Worm (Caenorhabditis elegans) whole organism, young adult: ENCODE data around the gene wrt-3.

Experiments
- B0261.1 ChIP-seq: sonication (generic microtip); optimal IDR thresholded peaks from 2 replicates; lab custom pipeline; 2016; ENCODE audit warnings: mild to moderate bottlenecking, missing genetic modification characterization, moderate library complexity, missing compliant biosample characterization
- F23B12.7 ChIP-seq: sonication (generic microtip); optimal IDR thresholded peaks from 2 replicates; lab custom pipeline; 2017; ENCODE audit warnings: missing genetic modification characterization, mild to moderate bottlenecking, missing compliant biosample characterization, antibody characterized with exemption, moderate library complexity; ENCODE audit not compliant: insufficient read depth
- Y67H2A.10 ChIP-seq: fragments of 200-800 bp; sonication (Bioruptor generic); conservative IDR thresholded peaks from 2 replicates; pipeline ENCODE4 v1.3.6; 2022; ENCODE audit warnings: missing genetic modification reagents, missing genetic modification characterization, missing compliant biosample characterization
- ccch-3 ChIP-seq: fragments of 200-800 bp; sonication (Bioruptor generic); optimal IDR thresholded peaks from 2 replicates; lab custom pipeline; 2018; ENCODE audit warnings: mild to moderate bottlenecking, missing genetic modification characterization, missing compliant biosample characterization
- nhr-90 ChIP-seq: sonication (generic microtip); optimal IDR thresholded peaks from 2 replicates; lab custom pipeline; 2016; ENCODE audit warnings: missing genotype, mild to moderate bottlenecking, missing genetic modification characterization, missing compliant biosample characterization
- sdz-38 ChIP-seq: sonication (generic microtip); optimal IDR thresholded peaks from 2 replicates; lab custom pipeline; 2016; ENCODE audit warnings: missing genotype, missing genetic modification characterization, missing compliant biosample characterization
- sea-2 ChIP-seq: fragments of 200-800 bp; sonication (Bioruptor generic); IDR thresholded peaks from 2 replicates; pipeline ENCODE4 v1.3.6; 2022; ENCODE audit warnings: missing genetic modification characterization, missing compliant biosample characterization
- xnd-1 ChIP-seq: sonication (generic microtip); optimal IDR thresholded peaks from 2 replicates; lab custom pipeline; 2016; ENCODE audit warnings: missing genotype, missing genetic modification reagents, missing genetic modification characterization, missing compliant biosample characterization
- zfh-2 ChIP-seq: fragments of 200-800 bp; sonication (Bioruptor generic); conservative IDR thresholded peaks from 2 replicates; pipeline ENCODE4 v1.3.6; 2022; ENCODE audit warnings: missing genetic modification reagents, missing genetic modification characterization, missing compliant biosample characterization

DNA sequence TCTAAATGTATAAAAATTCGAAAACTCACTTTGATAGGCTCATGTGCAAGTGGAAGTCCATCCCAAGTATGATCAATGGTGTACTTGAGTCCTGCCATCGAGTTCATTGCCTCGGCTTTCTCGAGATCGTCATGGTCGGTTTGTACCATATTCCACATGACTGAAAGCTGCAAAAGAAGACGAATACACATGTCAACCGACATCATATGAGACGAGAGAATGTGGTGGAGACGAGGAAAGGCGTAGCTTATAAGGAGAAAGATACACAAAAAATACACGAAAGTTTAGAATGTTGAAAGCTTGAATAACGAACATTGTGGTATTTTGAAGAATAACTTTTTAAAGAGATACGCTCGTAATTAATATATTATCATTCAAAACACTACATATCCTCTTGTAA is 35.6 kb upstream of the wrt-3 start, which contains the start of gene C33A12.3:
- TF ChIP-seq sea-2 (GFP tag; lab: Robert Waterston, UW): no peak
- no peak for TF ChIP-seq B0261.1 (tag; lab: Kevin White, UChicago)
- no peak for TF ChIP-seq ccch-3 (GFP tag; lab: Kevin White, UChicago)
- no peak for TF ChIP-seq xnd-1
- TF ChIP-seq Y67H2A.10 (GFP tag; lab: Robert Waterston, UW): no peak
- TF ChIP-seq zfh-2 (GFP tag; lab: Robert Waterston, UW): no peak
- TF ChIP-seq F23B12.7 (tag; lab: Kevin White, UChicago): no peak
- TF ChIP-seq nhr-90 (tag; lab: Kevin White, UChicago): no peak
- no peak for TF ChIP-seq sdz-38 (tag; lab: Kevin White, UChicago)
